Worm (Caenorhabditis elegans): ENCODE data around the gene col-19.
A peak's percentile ranks its signal among the peaks of the same experiment; 100 is the strongest.
"Not testable (repeated sequence)": the region's sequence is repeated elsewhere in the genome, so short reads cannot be mapped to it uniquely, and the experiment has no call there.

DNA sequence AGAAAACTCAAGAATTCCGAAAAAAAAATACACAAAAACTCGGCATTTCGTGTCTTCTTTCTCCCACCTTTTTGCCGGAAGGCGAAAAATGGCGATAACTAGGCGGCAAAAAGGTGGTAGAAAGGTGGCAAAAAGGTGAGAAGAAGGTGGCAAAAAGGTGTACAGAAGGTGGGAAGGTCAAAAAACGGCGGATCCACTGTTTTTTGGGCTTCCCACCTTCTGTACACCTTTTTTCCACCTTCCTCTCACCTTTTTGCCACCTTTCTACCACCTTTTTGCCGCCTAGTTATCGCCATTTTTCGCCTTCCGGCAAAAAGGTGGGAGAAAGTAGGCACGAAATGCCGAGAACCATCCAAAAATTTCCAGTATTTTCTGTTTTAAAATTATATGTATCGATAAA, 44.4 kb downstream of the col-19 start:
- TF ChIP-seq ets-7 (tag; optimal IDR thresholded peaks at IDR 0.05); ama-1 (optimal IDR thresholded peaks at IDR 0.05); F13C5.2 (tag; optimal IDR thresholded peaks at IDR 0.05); tra-4 (tag; optimal IDR thresholded peaks at IDR 0.05); tbx-11 (GFP tag; IDR thresholded peaks at IDR 0.05); hnd-1 (tag; optimal IDR thresholded peaks at IDR 0.05); B0310.2 (tag; optimal IDR thresholded peaks at IDR 0.05); aly-1 (tag; optimal IDR thresholded peaks at IDR 0.05); ceh-13 (GFP tag; optimal IDR thresholded peaks at IDR 0.05); ceh-36 (tag; optimal IDR thresholded peaks at IDR 0.05): not testable (repeated sequence)
- peak; percentile 53; the same call in 1 of the 2 replicates for TF ChIP-seq scrt-1 (GFP tag; IDR thresholded peaks at IDR 0.05)
- TF ChIP-seq sea-1 (GFP tag; conservative IDR thresholded peaks at IDR 0.05): 0 out of 2 replicates have a peak, but pooled peaks have one; percentile 53
- TF ChIP-seq tbx-37 (GFP tag; conservative IDR thresholded peaks at IDR 0.05): peak; percentile 45; the same call in 1 of the 2 replicates
